Fruit fly (Drosophila melanogaster) whole organism, embryonic: ENCODE results near the gene Clamp.
A peak's percentile ranks its signal among the peaks of the same experiment; 100 is the strongest.

Experiments used
- CG10321 ChIP-seq: fragments of 200-800 bp; sonication (Bioruptor generic); IDR thresholded peaks from 2 replicates; pipeline ENCODE4 v1.3.6; 2022; ENCODE audit warnings: missing biosample characterization, missing genetic modification characterization
- CG11247 ChIP-seq: fragments of 200-800 bp; sonication (Bioruptor generic); IDR thresholded peaks from 2 replicates; pipeline ENCODE4 v1.3.6; 2022; ENCODE audit warnings: missing biosample characterization, missing genetic modification characterization
- CG11504 ChIP-seq: fragments of 200-800 bp; sonication (Bioruptor generic); optimal IDR thresholded peaks from 3 replicates; lab custom pipeline; 2019; ENCODE audit warnings: missing biosample characterization, mild to moderate bottlenecking, missing genetic modification characterization, moderate library complexity
- CG12155 ChIP-seq: fragments of 200-800 bp; sonication (Bioruptor generic); optimal IDR thresholded peaks from 3 replicates; lab custom pipeline; 2016; ENCODE audit warnings: missing biosample characterization, missing genetic modification characterization
- CG12236 ChIP-seq: fragments of 200-800 bp; sonication (Bioruptor generic); optimal IDR thresholded peaks from 2 replicates; lab custom pipeline; 2016; ENCODE audit warnings: missing biosample characterization, missing genetic modification characterization
- CG12299 ChIP-seq: fragments of 200-800 bp; sonication (Bioruptor generic); optimal IDR thresholded peaks from 2 replicates; lab custom pipeline; 2018; ENCODE audit warnings: missing biosample characterization, mild to moderate bottlenecking, missing genetic modification characterization
- CG13287 ChIP-seq: fragments of 200-800 bp; sonication (Bioruptor generic); IDR thresholded peaks from 2 replicates; pipeline ENCODE4 v1.3.6; 2022; ENCODE audit warnings: missing biosample characterization, missing genetic modification characterization; ENCODE audit not compliant: partially characterized antibody
- CG15479 ChIP-seq: fragments of 200-800 bp; sonication (Bioruptor generic); optimal IDR thresholded peaks from 3 replicates; lab custom pipeline; 2019; ENCODE audit warnings: missing biosample characterization, mild to moderate bottlenecking, missing genetic modification characterization, moderate library complexity
- CG17359 ChIP-seq: fragments of 200-800 bp; sonication (Bioruptor generic); optimal IDR thresholded peaks from 3 replicates; lab custom pipeline; 2018; ENCODE audit warnings: missing biosample characterization, mild to moderate bottlenecking, missing genetic modification characterization, moderate library complexity
- CG17802 ChIP-seq: fragments of 200-800 bp; sonication (Bioruptor generic); optimal IDR thresholded peaks from 2 replicates; lab custom pipeline; 2018; ENCODE audit warnings: missing biosample characterization, mild to moderate bottlenecking, missing genetic modification characterization, moderate library complexity
- CG18262 ChIP-seq: fragments of 200-800 bp; optimal IDR thresholded peaks from 3 replicates; lab custom pipeline; 2019; ENCODE audit warnings: missing biosample characterization, mild to moderate bottlenecking, missing genetic modification characterization, moderate library complexity
- CG1832 ChIP-seq: fragments of 200-800 bp; sonication (Bioruptor generic); optimal IDR thresholded peaks from 2 replicates; lab custom pipeline; 2017; ENCODE audit warnings: missing biosample characterization, mild to moderate bottlenecking, missing genetic modification characterization, inconsistent platforms
- CG3163 ChIP-seq: fragments of 200-800 bp; sonication (Bioruptor generic); optimal IDR thresholded peaks from 3 replicates; lab custom pipeline; 2016; ENCODE audit warnings: missing biosample characterization, missing genetic modification characterization
- CG3847 ChIP-seq: fragments of 200-800 bp; sonication (Bioruptor generic); IDR thresholded peaks from 2 replicates; pipeline ENCODE4 v1.3.6; 2022; ENCODE audit warnings: missing biosample characterization, missing genetic modification characterization
- CG42726 ChIP-seq: fragments of 200-800 bp; sonication (Bioruptor generic); IDR thresholded peaks from 2 replicates; pipeline ENCODE4 v1.3.6; 2022; ENCODE audit warnings: missing biosample characterization, missing genetic modification characterization; ENCODE audit not compliant: partially characterized antibody
- CG7786 ChIP-seq: fragments of 200-800 bp; sonication (Bioruptor generic); optimal IDR thresholded peaks from 2 replicates; lab custom pipeline; 2016; ENCODE audit warnings: missing biosample characterization, missing genetic modification characterization
- CG8388 ChIP-seq: fragments of 200-800 bp; sonication (Bioruptor generic); optimal IDR thresholded peaks from 2 replicates; lab custom pipeline; 2019; ENCODE audit warnings: missing biosample characterization, mild to moderate bottlenecking, missing genetic modification characterization, moderate library complexity
- Camta ChIP-seq: fragments of 200-800 bp; sonication (Bioruptor generic); optimal IDR thresholded peaks from 2 replicates; lab custom pipeline; 2016; ENCODE audit warnings: missing biosample characterization, missing genetic modification characterization
- D19B ChIP-seq: fragments of 200-800 bp; sonication (Bioruptor generic); optimal IDR thresholded peaks from 2 replicates; lab custom pipeline; 2017; ENCODE audit warnings: missing biosample characterization, mild to moderate bottlenecking, missing genetic modification characterization
- Dek ChIP-seq: fragments of 200-800 bp; sonication (Bioruptor generic); optimal IDR thresholded peaks from 3 replicates; lab custom pipeline; 2019; ENCODE audit warnings: missing biosample characterization, mild to moderate bottlenecking, missing genetic modification characterization, moderate library complexity
- Doc2 ChIP-seq: fragments of 200-800 bp; sonication (Bioruptor generic); IDR thresholded peaks from 2 replicates; pipeline ENCODE4 v1.3.6; 2022; ENCODE audit warnings: missing biosample characterization, missing genetic modification characterization
- Hand ChIP-seq: fragments of 200-800 bp; sonication (Bioruptor generic); optimal IDR thresholded peaks from 2 replicates; lab custom pipeline; 2017; ENCODE audit warnings: mild to moderate bottlenecking, missing biosample characterization, missing genetic modification reagents, missing genetic modification characterization
- Hmx ChIP-seq: fragments of 200-800 bp; sonication (Bioruptor generic); optimal IDR thresholded peaks from 2 replicates; lab custom pipeline; 2016; ENCODE audit warnings: missing biosample characterization, missing genetic modification characterization
- Lhr ChIP-seq: fragments of 200-800 bp; sonication (Bioruptor generic); optimal IDR thresholded peaks from 3 replicates; lab custom pipeline; 2017; ENCODE audit warnings: mild to moderate bottlenecking, missing biosample characterization, missing genetic modification reagents, missing genetic modification characterization
- Nf-YA ChIP-seq: fragments of 200-800 bp; sonication (Bioruptor generic); IDR thresholded peaks from 2 replicates; pipeline ENCODE4 v1.3.6; 2022; ENCODE audit warnings: missing biosample characterization, missing genetic modification characterization
- Optix ChIP-seq: fragments of 200-800 bp; sonication (Bioruptor generic); IDR thresholded peaks from 3 replicates; pipeline ENCODE4 v1.3.6; 2022; ENCODE audit warnings: missing biosample characterization, missing genetic modification characterization
- Pdp1 ChIP-seq, 2 experiments: fragments of 200-800 bp; sonication (Bioruptor generic); optimal IDR thresholded peaks; 3 replicates each; lab custom pipeline; 2016; ENCODE audit warnings: missing biosample characterization in 2 of 2, missing genetic modification characterization in 2 of 2, mild to moderate bottlenecking in 1 of 2, moderate library complexity in 1 of 2
- Side ChIP-seq: fragments of 200-800 bp; sonication (Bioruptor generic); optimal IDR thresholded peaks from 2 replicates; lab custom pipeline; 2016; ENCODE audit warnings: missing biosample characterization, missing genetic modification characterization
- Sox102F ChIP-seq: fragments of 200-800 bp; sonication (Bioruptor generic); optimal IDR thresholded peaks from 2 replicates; lab custom pipeline; 2018; ENCODE audit warnings: missing biosample characterization, mild to moderate bottlenecking, missing genetic modification characterization, moderate library complexity
- Spps ChIP-seq: fragments of 200-800 bp; sonication (Bioruptor generic); optimal IDR thresholded peaks from 2 replicates; lab custom pipeline; 2018; ENCODE audit warnings: missing biosample characterization, mild to moderate bottlenecking, missing genetic modification characterization
- TFAM ChIP-seq: fragments of 200-800 bp; sonication (Bioruptor generic); optimal IDR thresholded peaks from 2 replicates; lab custom pipeline; 2017; ENCODE audit warnings: missing biosample characterization, missing genetic modification characterization, inconsistent platforms
- Trl ChIP-seq, 3 experiments: fragments of >200 bp in 2 of 3; fragments of 200-800 bp in 1 of 3; sonication (Bioruptor generic) in 1 of 3; optimal IDR thresholded peaks; 2 replicates in 1 of 3; 3 replicates in 2 of 3; lab custom pipeline; 2016 to 2017; ENCODE audit warnings: missing biosample characterization in 1 of 3, missing genetic modification characterization in 1 of 3
- YL-1 ChIP-seq: fragments of 200-800 bp; sonication (Bioruptor generic); optimal IDR thresholded peaks from 3 replicates; lab custom pipeline; 2017; ENCODE audit warnings: missing biosample characterization, mild to moderate bottlenecking, missing genetic modification characterization
- cad ChIP-seq: fragments of >200 bp; optimal IDR thresholded peaks from 2 replicates; lab custom pipeline; 2017; ENCODE audit warnings: missing biosample characterization, missing genetic modification characterization
- cas ChIP-seq: fragments of 200-800 bp; sonication (Bioruptor generic); IDR thresholded peaks from 2 replicates; pipeline ENCODE4 v1.3.6; 2022; ENCODE audit warnings: missing biosample characterization, missing genetic modification characterization
- danr ChIP-seq: fragments of 200-800 bp; sonication (Bioruptor generic); IDR thresholded peaks from 2 replicates; pipeline ENCODE4 v1.3.6; 2022; ENCODE audit warnings: missing biosample characterization, missing genetic modification characterization
- ems ChIP-seq: fragments of 200-800 bp; sonication (Bioruptor generic); optimal IDR thresholded peaks from 3 replicates; lab custom pipeline; 2016; ENCODE audit warnings: missing biosample characterization, missing genetic modification characterization
- fd64A ChIP-seq: fragments of 200-800 bp; sonication (Bioruptor generic); optimal IDR thresholded peaks from 3 replicates; lab custom pipeline; 2018; ENCODE audit warnings: missing biosample characterization, mild to moderate bottlenecking, missing genetic modification characterization
- fu2 ChIP-seq: fragments of 200-800 bp; sonication (Bioruptor generic); optimal IDR thresholded peaks from 2 replicates; lab custom pipeline; 2016; ENCODE audit warnings: missing biosample characterization, missing genetic modification characterization
- hb ChIP-seq: fragments of 200-800 bp; sonication (Bioruptor generic); IDR thresholded peaks from 3 replicates; pipeline ENCODE4 v1.3.6; 2022; ENCODE audit warnings: missing biosample characterization, missing genetic modification characterization; ENCODE audit not compliant: partially characterized antibody
- lov ChIP-seq, 2 experiments: fragments of 200-800 bp in 1 of 2; fragments of >200 bp in 1 of 2; sonication (Bioruptor generic) in 1 of 2; IDR thresholded peaks in 1 of 2; optimal IDR thresholded peaks in 1 of 2; 2 replicates in 1 of 2; 3 replicates in 1 of 2; pipeline versions ENCODE4 v1.3.6 to Lab custom; 2017 to 2022; ENCODE audit warnings: missing biosample characterization in 1 of 2, missing genetic modification characterization in 1 of 2
- mirr ChIP-seq: fragments of 200-800 bp; sonication (Bioruptor generic); optimal IDR thresholded peaks from 3 replicates; lab custom pipeline; 2018; ENCODE audit warnings: missing biosample characterization, mild to moderate bottlenecking, missing genetic modification characterization
- oc ChIP-seq: fragments of 200-800 bp; sonication (Bioruptor generic); optimal IDR thresholded peaks from 2 replicates; lab custom pipeline; 2018; ENCODE audit warnings: missing biosample characterization, mild to moderate bottlenecking, missing genetic modification characterization, moderate library complexity
- sd ChIP-seq: fragments of 200-800 bp; sonication (Bioruptor generic); optimal IDR thresholded peaks from 3 replicates; lab custom pipeline; 2018; ENCODE audit warnings: missing biosample characterization, mild to moderate bottlenecking, missing genetic modification characterization, moderate library complexity
- sens-2 ChIP-seq: fragments of 200-800 bp; sonication (Bioruptor generic); IDR thresholded peaks from 2 replicates; pipeline ENCODE4 v1.3.6; 2022; ENCODE audit warnings: missing biosample characterization, missing genetic modification characterization
- ssp ChIP-seq: fragments of 200-800 bp; sonication (Bioruptor generic); IDR thresholded peaks from 2 replicates; pipeline ENCODE4 v1.3.6; 2022; ENCODE audit warnings: missing biosample characterization, missing genetic modification characterization
- ttk ChIP-seq: fragments of 200-800 bp; sonication (Bioruptor generic); IDR thresholded peaks from 2 replicates; pipeline ENCODE4 v2.1.2; 2022; ENCODE audit warnings: missing biosample characterization, missing genetic modification characterization
- tup ChIP-seq: fragments of 200-800 bp; sonication (Bioruptor generic); optimal IDR thresholded peaks from 2 replicates; lab custom pipeline; 2016; ENCODE audit warnings: missing biosample characterization, mild to moderate bottlenecking, missing genetic modification characterization, moderate library complexity
- zfh1 ChIP-seq: fragments of 200-800 bp; sonication (Bioruptor generic); IDR thresholded peaks from 3 replicates; pipeline ENCODE4 v1.3.6; 2022; ENCODE audit warnings: missing biosample characterization, missing genetic modification characterization

Gene Clamp

dm6 chr2L:22129581-22130300 lies 39.2 kb downstream of the Clamp start, which contains the start of gene CycK (continued):
- TF ChIP-seq sens-2 (GFP tag; lab: Robert Waterston, UW): no peak
- no peak for TF ChIP-seq hb (GFP tag; lab: Robert Waterston, UW)
- TF ChIP-seq CG12299 (tag; lab: Kevin White, UChicago): no peak
- no peak for TF ChIP-seq sd (tag; lab: Kevin White, UChicago)
- no peak for TF ChIP-seq CG17359 (tag; lab: Kevin White, UChicago)
- TF ChIP-seq CG3163 (GFP tag; lab: Kevin White, UChicago): no peak
- TF ChIP-seq Trl (optimal IDR thresholded peaks at IDR 0.05; lab: Kevin White, UChicago): no peak
- TF ChIP-seq Trl (GFP tag; optimal IDR thresholded peaks at IDR 0.05; lab: Kevin White, UChicago): no peak
- TF ChIP-seq CG7786: no peak
- no peak for TF ChIP-seq mirr (GFP tag; lab: Kevin White, UChicago)
- peak; percentile 23 for TF ChIP-seq fu2 (GFP tag; lab: Kevin White, UChicago)
- TF ChIP-seq CG11247: no peak
- no peak for TF ChIP-seq Doc2
- TF ChIP-seq zfh1 (GFP tag; lab: Robert Waterston, UW): no peak
- no peak for TF ChIP-seq fd64A
- no peak for TF ChIP-seq Optix (GFP tag; lab: Robert Waterston, UW)
- no peak for TF ChIP-seq CG12155 (GFP tag; lab: Kevin White, UChicago)
- TF ChIP-seq Side: no peak
- no peak for TF ChIP-seq Nf-YA (GFP tag; lab: Robert Waterston, UW)
- TF ChIP-seq Hand (GFP tag; lab: Kevin White, UChicago): no peak
- no peak for TF ChIP-seq CG18262 (tag; lab: Kevin White, UChicago)
- TF ChIP-seq Pdp1 (GFP tag; optimal IDR thresholded peaks at IDR 0.05; lab: Kevin White, UChicago): peak; percentile 2 to 59
- peak; percentile 1 for TF ChIP-seq YL-1
- no peak for TF ChIP-seq Sox102F
- no peak for TF ChIP-seq CG1832 (GFP tag; lab: Kevin White, UChicago)
- peak; percentile 26 for TF ChIP-seq Lhr (GFP tag; lab: Kevin White, UChicago)
- no peak for TF ChIP-seq cad (GFP tag; lab: Kevin White, UChicago)
- TF ChIP-seq Dek (tag; lab: Kevin White, UChicago): no peak
- no peak for TF ChIP-seq Spps (tag; lab: Kevin White, UChicago)
- TF ChIP-seq ssp (GFP tag; lab: Robert Waterston, UW): peak; percentile 96
- TF ChIP-seq Hmx (GFP tag; lab: Kevin White, UChicago): no peak
- TF ChIP-seq CG15479 (GFP tag; lab: Kevin White, UChicago): peak; percentile 22
- TF ChIP-seq ems: no peak
- no peak for TF ChIP-seq ttk (GFP tag; lab: Robert Waterston, UW)
- TF ChIP-seq lov (optimal IDR thresholded peaks at IDR 0.05; lab: Kevin White, UChicago): no peak
- TF ChIP-seq lov (GFP tag; IDR thresholded peaks at IDR 0.05; lab: Robert Waterston, UW): no peak
- no peak for TF ChIP-seq CG3847 (GFP tag; lab: Robert Waterston, UW)
- TF ChIP-seq danr (GFP tag; lab: Robert Waterston, UW): no peak
- TF ChIP-seq CG8388 (GFP tag; lab: Kevin White, UChicago): no peak
- no peak for TF ChIP-seq CG13287 (GFP tag; lab: Robert Waterston, UW)
- TF ChIP-seq CG42726 (GFP tag; lab: Robert Waterston, UW): no peak
- no peak for TF ChIP-seq CG10321 (GFP tag; lab: Robert Waterston, UW)
- no peak for TF ChIP-seq CG11504 (tag; lab: Kevin White, UChicago)
- no peak for TF ChIP-seq TFAM
- no peak for TF ChIP-seq CG12236 (GFP tag; lab: Kevin White, UChicago)
- no peak for TF ChIP-seq tup (GFP tag; lab: Kevin White, UChicago)
- TF ChIP-seq CG17802 (tag; lab: Kevin White, UChicago): peak; percentile 98
- TF ChIP-seq Camta (GFP tag; lab: Kevin White, UChicago): no peak
- TF ChIP-seq cas (GFP tag; lab: Robert Waterston, UW): no peak
- TF ChIP-seq D19B (GFP tag; lab: Kevin White, UChicago): no peak
- no peak for TF ChIP-seq oc (tag; lab: Kevin White, UChicago)
